Fruit fly (Drosophila melanogaster): ENCODE results near the gene CG3061.

The CG3061 gene

DNA sequence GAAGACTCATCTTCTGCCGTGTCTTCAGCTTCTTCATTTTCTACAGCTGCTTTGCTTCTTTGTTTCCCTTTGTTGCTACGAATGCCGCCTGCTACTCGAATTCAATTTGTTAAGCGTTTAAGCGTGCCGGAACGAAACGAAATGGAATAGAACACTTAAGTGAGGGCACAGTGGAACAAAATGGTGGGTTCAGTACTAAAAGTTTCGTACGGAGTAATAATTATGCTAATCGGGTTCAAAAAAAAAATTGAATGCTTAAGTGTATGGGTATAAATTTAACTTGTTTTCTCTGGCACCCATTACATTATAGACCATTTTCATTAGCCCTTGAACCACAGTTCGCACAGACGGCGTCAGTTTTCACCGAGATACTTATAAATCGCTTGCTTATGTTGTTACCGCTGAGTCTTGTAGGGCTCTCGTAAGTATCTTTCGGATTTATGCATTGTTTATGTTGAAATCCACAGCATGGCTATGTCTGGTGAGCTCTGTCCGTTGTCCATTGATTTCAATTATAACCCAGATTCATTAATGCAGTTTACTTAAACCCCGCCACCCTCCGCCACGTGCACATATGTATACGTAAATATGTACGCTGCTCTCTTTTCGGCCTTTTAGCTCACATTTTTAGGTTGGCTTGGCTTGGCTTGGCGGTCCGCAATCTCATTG, 19.6 kb upstream of the CG3061 start (continued):
- TF ChIP-seq Ravus (GFP tag; IDR thresholded peaks at IDR 0.05): peak; percentile 74
- peak; percentile 91 for TF ChIP-seq H2.0 (GFP tag; IDR thresholded peaks at IDR 0.05)
- TF ChIP-seq Nf-YC (tag; optimal IDR thresholded peaks at IDR 0.05): peak; percentile 62
- peak; percentile 75 for TF ChIP-seq CG7271 (tag; optimal IDR thresholded peaks at IDR 0.05)
- TF ChIP-seq Ptx1 (GFP tag; IDR thresholded peaks at IDR 0.05): peak; percentile 97
- peak; percentile 96 for TF ChIP-seq otp (GFP tag; IDR thresholded peaks at IDR 0.05)
- TF ChIP-seq sens (GFP tag): peak; percentile 98
- TF ChIP-seq jigr1 (GFP tag; IDR thresholded peaks at IDR 0.05): peak; percentile 92
- peak; percentile 99 for TF ChIP-seq Med (GFP tag)
- TF ChIP-seq CG11723 (GFP tag; optimal IDR thresholded peaks at IDR 0.05): peak; percentile 42
- TF ChIP-seq CG3407 (GFP tag; optimal IDR thresholded peaks at IDR 0.05): peak; percentile 55
- TF ChIP-seq CG6813 (GFP tag; optimal IDR thresholded peaks at IDR 0.05): peak; percentile 94
- peak; percentile 92 for TF ChIP-seq jumu (GFP tag; optimal IDR thresholded peaks at IDR 0.05)
- TF ChIP-seq chinmo (GFP tag; IDR thresholded peaks at IDR 0.05; ENCODE audit: partially characterized antibody): 0 out of 4 replicates have a peak, but pooled peaks have one; percentile 6
- TF ChIP-seq PHDP (tag; optimal IDR thresholded peaks at IDR 0.05): peak; percentile 81
- peak; percentile 92 for TF ChIP-seq CG10366 (GFP tag; IDR thresholded peaks at IDR 0.05)
- TF ChIP-seq salm (tag; optimal IDR thresholded peaks at IDR 0.05): peak; percentile 53
- TF ChIP-seq Oli (tag; optimal IDR thresholded peaks at IDR 0.05): peak; percentile 90
- TF ChIP-seq ranshi (GFP tag; IDR thresholded peaks at IDR 0.05): peak; percentile 94
- TF ChIP-seq shn (GFP tag; optimal IDR thresholded peaks at IDR 0.05): peak; percentile 72
- peak; percentile 68 for TF ChIP-seq scrt (GFP tag; optimal IDR thresholded peaks at IDR 0.05)
- peak; percentile 52 for TF ChIP-seq CG4328 (GFP tag; optimal IDR thresholded peaks at IDR 0.05)
- no peak for TF ChIP-seq bigmax (GFP tag; optimal IDR thresholded peaks at IDR 0.05)
- TF ChIP-seq repo (GFP tag; optimal IDR thresholded peaks at IDR 0.05): peak; percentile 91
- peak; percentile 65 for TF ChIP-seq CG10462 (GFP tag; optimal IDR thresholded peaks at IDR 0.05)
- TF ChIP-seq CG8924 (tag; optimal IDR thresholded peaks at IDR 0.05): peak; percentile 86
- peak; percentile 94 for TF ChIP-seq bab2 (GFP tag; optimal IDR thresholded peaks at IDR 0.05)
- TF ChIP-seq CG4730 (GFP tag; IDR thresholded peaks at IDR 0.05): peak; percentile 92
- TF ChIP-seq ewg (GFP tag; optimal IDR thresholded peaks at IDR 0.05): peak; percentile 63
- TF ChIP-seq pfk (GFP tag; optimal IDR thresholded peaks at IDR 0.05): peak; percentile 97
- peak; percentile 78 for TF ChIP-seq CG9609 (GFP tag; optimal IDR thresholded peaks at IDR 0.05)
- peak; percentile 96 for TF ChIP-seq tgo (GFP tag; IDR thresholded peaks at IDR 0.05)
- TF ChIP-seq Kr (GFP tag; optimal IDR thresholded peaks at IDR 0.05): peak; percentile 33
- TF ChIP-seq Doc2 (GFP tag; IDR thresholded peaks at IDR 0.05): peak; percentile 68; the same call in 1 of the 2 replicates
- peak; percentile 86 for TF ChIP-seq CG11085 (GFP tag; IDR thresholded peaks at IDR 0.05)
- TF ChIP-seq GATAe (GFP tag; conservative IDR thresholded peaks at IDR 0.05): peak; percentile 81
- TF ChIP-seq Side (GFP tag; optimal IDR thresholded peaks at IDR 0.05): peak; percentile 95
- peak; percentile 78 for TF ChIP-seq gcm2 (GFP tag; optimal IDR thresholded peaks at IDR 0.05)
- TF ChIP-seq CG10565 (GFP tag; optimal IDR thresholded peaks at IDR 0.05): peak; percentile 85
- TF ChIP-seq CG33213 (GFP tag; optimal IDR thresholded peaks at IDR 0.05): peak; percentile 94
- TF ChIP-seq abd-A (tag; optimal IDR thresholded peaks at IDR 0.05): no peak
- peak; percentile 67 for TF ChIP-seq CG11398 (GFP tag; optimal IDR thresholded peaks at IDR 0.05)
- peak; percentile 12 for TF ChIP-seq YL-1 (GFP tag; optimal IDR thresholded peaks at IDR 0.05)
- peak; percentile 96 for TF ChIP-seq CG11456 (GFP tag; IDR thresholded peaks at IDR 0.05)
- TF ChIP-seq CG7786 (GFP tag; optimal IDR thresholded peaks at IDR 0.05): peak; percentile 67
- TF ChIP-seq Aef1 (GFP tag; IDR thresholded peaks at IDR 0.05): peak; percentile 94
- TF ChIP-seq CG5245 (GFP tag; optimal IDR thresholded peaks at IDR 0.05): peak; percentile 93
- peak; percentile 93 for TF ChIP-seq CG17829 (tag; optimal IDR thresholded peaks at IDR 0.05)
- peak; percentile 78 for TF ChIP-seq Jarid2 (GFP tag; optimal IDR thresholded peaks at IDR 0.05)
- TF ChIP-seq h (optimal IDR thresholded peaks at IDR 0.05): no peak
- TF ChIP-seq cas (GFP tag; IDR thresholded peaks at IDR 0.05): peak; percentile 87
